Fruit fly (Drosophila melanogaster): Measurements from ENCODE around the gene CG10098.

Gene CG10098

DNA sequence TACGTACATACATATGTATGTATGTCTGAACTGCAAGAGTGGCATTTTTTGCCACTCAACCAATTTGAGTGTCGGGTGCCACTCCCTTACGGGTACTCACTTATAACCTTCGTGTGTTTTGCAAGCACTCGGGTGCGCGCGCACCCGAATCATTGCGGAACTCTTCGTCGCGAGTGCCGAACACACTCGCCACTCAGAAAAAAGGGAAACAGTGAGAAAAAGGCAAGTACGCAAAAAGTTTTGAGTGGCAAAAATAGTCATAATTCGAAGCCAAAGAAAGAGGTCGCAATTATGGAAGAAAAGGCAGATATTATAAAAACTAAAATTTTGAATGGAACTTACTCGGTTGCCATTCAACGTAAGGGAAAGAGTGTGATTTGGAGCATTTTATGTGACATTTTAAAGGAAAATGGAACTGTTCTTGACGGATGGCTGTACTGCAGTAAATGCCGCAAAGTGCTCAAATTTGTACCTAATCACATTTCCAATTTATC, 34.0 kb upstream of the CG10098 start:
- TF ChIP-seq noc (tag; optimal IDR thresholded peaks at IDR 0.05): no peak

DNA sequence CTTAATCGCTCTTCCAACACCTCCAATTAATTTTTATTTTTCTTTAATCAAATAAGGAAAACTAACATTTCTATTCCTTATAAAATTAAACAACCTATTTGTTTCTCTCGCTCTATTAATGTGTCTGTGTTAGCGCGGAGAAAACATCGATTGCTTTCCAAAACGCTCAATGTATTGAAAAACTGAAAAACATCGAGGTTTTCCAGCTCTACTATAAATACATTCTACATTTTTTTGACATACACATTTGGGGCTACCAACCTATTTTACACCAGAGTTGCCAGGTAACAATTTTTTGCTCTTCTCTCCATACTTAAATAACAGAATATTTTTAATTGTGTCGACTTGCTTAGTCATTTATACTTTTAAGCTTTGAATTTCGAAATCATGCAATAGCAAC, 32.4 kb upstream of the CG10098 start:
- no peak for TF ChIP-seq noc (tag; optimal IDR thresholded peaks at IDR 0.05)

dm6 chr3R:7093592-7093991, 30.8 kb upstream of the CG10098 start:
- no peak for TF ChIP-seq noc (tag; optimal IDR thresholded peaks at IDR 0.05)

DNA sequence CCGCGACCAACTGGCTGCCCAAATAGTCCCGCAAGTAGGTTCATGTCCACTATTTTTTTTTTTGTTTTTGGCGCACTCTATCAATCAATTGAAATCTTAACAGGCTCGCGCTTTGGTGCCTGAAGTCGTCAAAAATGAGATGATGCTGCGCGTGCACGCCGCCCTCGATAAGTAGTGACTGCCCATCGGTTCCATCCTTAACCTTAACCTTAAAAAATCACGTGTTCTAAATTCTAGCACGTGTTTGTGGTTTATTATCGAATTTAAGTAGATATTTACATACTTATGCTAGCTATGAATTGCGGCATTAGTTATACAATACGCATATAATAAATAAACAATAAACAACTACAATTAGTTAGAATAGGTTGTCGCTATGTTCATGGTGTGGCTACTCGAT, 30.0 kb upstream of the CG10098 start:
- no peak for TF ChIP-seq noc (tag; optimal IDR thresholded peaks at IDR 0.05)

- no peak for TF ChIP-seq noc (tag; optimal IDR thresholded peaks at IDR 0.05)
These were observed 21.2 kb upstream of the CG10098 start for dm6 chr3R:7102853-7103833.

dm6 chr3R:7104308-7104707, 20.0 kb upstream of the CG10098 start:
- no peak for TF ChIP-seq noc (tag; optimal IDR thresholded peaks at IDR 0.05)

dm6 chr3R:7105503-7106164, 18.7 kb upstream of the CG10098 start:
- no peak for TF ChIP-seq noc (tag; optimal IDR thresholded peaks at IDR 0.05)

DNA sequence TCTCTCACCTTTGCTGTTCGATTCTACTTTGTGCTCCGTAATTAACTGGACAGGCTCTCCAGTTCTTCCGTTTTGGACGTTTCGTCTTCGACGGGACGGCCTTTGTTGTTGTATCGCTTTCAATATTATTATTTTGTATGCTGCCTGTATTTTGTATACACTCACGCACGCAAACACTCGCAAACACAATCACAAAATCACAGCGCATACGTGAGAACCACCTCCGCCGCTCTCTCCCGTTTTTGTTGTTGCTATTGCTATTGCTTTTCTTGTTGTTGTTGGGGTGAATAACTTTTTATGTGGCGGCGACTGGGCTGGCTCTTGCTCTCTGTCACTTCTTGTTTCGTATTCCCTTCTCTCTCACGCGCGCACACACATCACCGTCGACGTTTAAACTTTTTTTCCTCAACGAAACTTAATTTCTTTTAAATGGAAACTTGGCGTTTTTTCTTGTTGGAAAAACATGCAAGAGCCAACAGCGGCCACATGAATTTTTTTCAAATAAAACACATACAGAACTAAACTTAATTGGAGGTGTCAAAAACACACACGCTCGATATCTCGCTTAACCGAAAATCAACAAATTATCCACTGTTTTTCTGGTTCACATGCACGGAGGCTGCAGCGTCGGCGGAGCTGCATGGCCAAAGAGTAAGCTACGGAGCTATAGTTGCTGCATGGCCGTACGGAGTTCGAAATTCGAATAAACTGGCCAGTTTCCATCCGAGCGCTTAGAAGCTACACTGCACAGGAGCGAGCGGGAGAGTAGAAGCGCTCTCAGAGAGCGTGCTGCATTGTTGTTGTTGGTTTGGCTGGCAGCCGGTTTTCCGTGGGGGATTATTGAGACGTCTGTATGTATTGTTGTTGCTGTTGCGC, 16.4 kb upstream of the CG10098 start:
- TF ChIP-seq noc (tag; optimal IDR thresholded peaks at IDR 0.05): peak; percentile 58

- peak; percentile 5 for TF ChIP-seq noc (tag; optimal IDR thresholded peaks at IDR 0.05)
These were observed 15.6 kb upstream of the CG10098 start for dm6 chr3R:7108589-7109312.

DNA sequence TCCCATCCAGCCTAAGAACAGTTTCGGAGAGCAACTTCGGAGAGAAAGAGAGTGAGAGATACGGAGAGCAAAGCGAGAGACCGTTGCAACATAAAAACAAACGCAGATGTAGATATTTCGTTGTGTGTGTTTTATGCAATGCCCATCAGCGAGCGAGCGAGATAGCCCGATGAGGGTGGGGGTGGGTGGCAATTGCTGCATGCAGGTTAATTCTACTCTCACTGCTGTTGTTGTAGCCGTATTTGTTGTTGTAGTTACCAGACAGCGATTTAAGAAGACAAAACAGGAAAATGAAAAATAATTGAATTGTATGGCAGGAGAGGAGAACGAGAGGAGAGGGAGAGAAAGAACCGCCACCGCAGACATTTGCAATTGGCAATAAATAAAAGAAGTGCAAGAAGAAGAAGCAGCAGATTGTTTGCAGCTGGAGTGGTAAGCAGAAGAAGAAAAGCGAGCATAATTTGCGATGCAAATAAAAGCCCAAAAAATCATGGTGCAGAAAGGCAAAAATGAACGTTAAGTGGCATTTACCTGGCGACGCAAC, 14.5 kb upstream of the CG10098 start:
- TF ChIP-seq noc (tag; optimal IDR thresholded peaks at IDR 0.05): no peak

- no peak for TF ChIP-seq noc (tag; optimal IDR thresholded peaks at IDR 0.05)
These were observed 13.0 kb upstream of the CG10098 start for dm6 chr3R:7111206-7111858.

DNA sequence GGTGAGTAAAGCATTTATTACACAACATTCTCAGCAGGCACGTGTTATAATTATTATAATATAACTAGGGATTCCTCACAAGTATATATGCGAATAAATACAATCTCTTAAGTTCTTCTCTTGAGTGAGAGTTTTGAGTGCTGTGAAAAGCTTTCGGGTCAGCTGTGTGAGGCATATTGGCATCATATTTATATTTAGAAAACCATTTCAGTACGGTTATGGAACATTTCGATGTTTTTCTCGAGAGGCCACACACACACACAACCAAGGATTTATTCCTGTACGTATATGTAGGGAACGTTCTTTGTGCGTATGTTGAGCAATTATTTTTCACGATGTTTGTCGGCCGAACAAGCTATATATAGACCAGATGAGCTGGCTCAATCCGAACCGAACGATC, 11.4 kb upstream of the CG10098 start:
- no peak for TF ChIP-seq noc (tag; optimal IDR thresholded peaks at IDR 0.05)

- TF ChIP-seq noc (tag; optimal IDR thresholded peaks at IDR 0.05): no peak
These were observed 7.8 kb upstream of the CG10098 start for dm6 chr3R:7116511-7116910.

DNA sequence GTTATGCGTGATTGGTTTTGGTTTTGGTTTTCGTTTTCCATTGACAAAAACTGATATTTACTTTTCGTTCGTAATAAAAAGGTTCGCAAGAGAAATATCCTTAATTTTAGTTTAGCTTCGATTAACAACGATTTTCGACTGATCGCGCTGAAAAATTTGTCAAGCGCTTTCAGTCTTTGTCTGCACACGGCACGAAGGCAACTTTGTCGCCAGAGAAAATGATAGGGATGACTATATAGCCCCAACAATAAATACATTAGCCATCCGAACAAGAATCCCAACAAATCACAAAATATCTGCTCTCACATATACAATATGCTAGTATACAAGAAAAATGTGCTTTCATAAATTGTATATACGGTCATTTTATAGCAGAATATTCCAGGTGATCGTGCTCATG, 6.8 kb upstream of the CG10098 start, which contains the start of gene Mlp84B:
Mlp84B (minus strand) TSS at position 143 of the 400 bp plus-strand sequence.
- no peak for TF ChIP-seq noc (tag; optimal IDR thresholded peaks at IDR 0.05)

Measured in whole organism, larva.